Worm (Caenorhabditis elegans): Measurements from ENCODE around the gene F10E9.4.

F10E9.4 gene

DNA sequence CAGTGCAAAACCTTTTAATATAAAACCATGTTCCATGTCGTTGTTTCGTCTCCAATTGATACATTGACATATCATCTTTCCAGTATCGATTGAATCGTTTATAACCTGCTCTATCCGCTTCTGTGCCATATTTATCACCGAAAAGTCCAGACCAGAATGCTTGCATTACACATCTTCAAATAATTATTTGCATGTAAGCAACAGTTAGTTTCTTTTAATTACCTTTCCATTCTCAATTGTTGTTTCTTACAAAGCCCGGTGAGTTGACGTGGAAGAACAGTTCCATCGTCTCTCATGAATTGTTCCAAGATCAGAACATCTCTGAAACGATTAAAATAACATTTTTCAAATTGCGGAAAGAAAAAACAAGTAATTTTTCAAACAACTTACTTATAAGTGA lies 22.9 kb downstream of the F10E9.4 start, which contains the start of gene iglr-2:
Gene iglr-2 (minus strand): TSS at position 101 of the 400 bp plus-strand sequence.
- TF ChIP-seq ztf-11 (tag; optimal IDR thresholded peaks at IDR 0.05) (no peak), aha-1 (tag; optimal IDR thresholded peaks at IDR 0.05) (no peak), jun-1 (tag; optimal IDR thresholded peaks at IDR 0.05) (no peak), pqm-1 (tag; optimal IDR thresholded peaks at IDR 0.05) (no peak), grh-1 (GFP tag; IDR thresholded peaks at IDR 0.05) (no peak), nhr-237 (tag; optimal IDR thresholded peaks at IDR 0.05) (no peak), xbp-1 (tag; optimal IDR thresholded peaks at IDR 0.05) (no peak), nhr-12 (tag; optimal IDR thresholded peaks at IDR 0.05) (no peak), nhr-85 (tag) (no peak), ceh-88 (GFP tag; IDR thresholded peaks at IDR 0.05) (no peak), lin-35 (GFP tag; optimal IDR thresholded peaks at IDR 0.05) (no peak), dsc-1 (tag; optimal IDR thresholded peaks at IDR 0.05) (no peak), tlp-1 (tag; optimal IDR thresholded peaks at IDR 0.05) (no peak)

DNA sequence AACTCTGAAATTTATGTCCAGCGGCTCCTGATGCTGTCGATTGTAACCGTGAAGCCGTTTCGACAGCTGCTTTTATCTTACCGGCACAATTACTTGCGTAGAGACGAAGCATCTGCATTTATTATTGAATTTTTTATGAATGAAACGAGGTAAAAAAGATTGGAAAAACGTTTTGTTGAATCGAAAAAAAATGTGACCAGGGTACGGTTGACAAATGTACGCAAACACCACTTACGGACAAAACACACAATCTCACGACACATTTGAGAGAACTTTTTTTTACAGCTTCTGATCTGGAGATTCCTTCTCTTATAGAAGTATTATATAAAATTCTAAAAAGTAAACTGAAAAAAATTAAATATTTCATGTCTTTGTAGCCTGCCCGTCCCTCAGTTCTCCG lies 23.4 kb downstream of the F10E9.4 start, which contains the start of the genes mrps-18A and ZC262.2:
Gene mrps-18A (minus strand): TSS at position 141 of the 400 bp plus-strand sequence.
Gene ZC262.2 (plus strand): TSS at position 284 of the 400 bp plus-strand sequence.
- TF ChIP-seq ceh-88 (GFP tag; IDR thresholded peaks at IDR 0.05) (no peak), nhr-20 (tag; optimal IDR thresholded peaks at IDR 0.05) (no peak), C34B4.2 (tag; optimal IDR thresholded peaks at IDR 0.05) (no peak), vab-15 (tag; optimal IDR thresholded peaks at IDR 0.05) (no peak), nhr-84 (tag; optimal IDR thresholded peaks at IDR 0.05) (no peak), dpl-1 (GFP tag; optimal IDR thresholded peaks at IDR 0.05) (peak; percentile 43 to 65 (median 45)), efl-1 (optimal IDR thresholded peaks at IDR 0.05) (peak; percentile 49 to 65), efl-1 (GFP tag; optimal IDR thresholded peaks at IDR 0.05 in 1 of 2) (peak; percentile 69 to 85), grh-1 (GFP tag; IDR thresholded peaks at IDR 0.05) (no peak), sup-37 (GFP tag; optimal IDR thresholded peaks at IDR 0.05) (no peak), tlp-1 (tag; optimal IDR thresholded peaks at IDR 0.05) (no peak), alr-1 (tag; optimal IDR thresholded peaks at IDR 0.05; ENCODE audit: borderline replicate concordance) (no peak), fkh-4 (tag; optimal IDR thresholded peaks at IDR 0.05; ENCODE audit: borderline replicate concordance) (no peak), pag-3 (tag; optimal IDR thresholded peaks at IDR 0.05; ENCODE audit: borderline replicate concordance, insufficient read depth) (no peak), Y116A8C.19 (tag; optimal IDR thresholded peaks at IDR 0.05; ENCODE audit: borderline replicate concordance) (no peak), egl-13 (tag; optimal IDR thresholded peaks at IDR 0.05) (no peak), ztf-4 (tag; optimal IDR thresholded peaks at IDR 0.05) (no peak), nhr-12 (tag; optimal IDR thresholded peaks at IDR 0.05) (no peak), blmp-1 (tag; optimal IDR thresholded peaks at IDR 0.05) (peak; percentile 14), zag-1 (tag; optimal IDR thresholded peaks at IDR 0.05) (no peak), C16A3.4 (tag; optimal IDR thresholded peaks at IDR 0.05) (no peak), ceh-8 (GFP tag; optimal IDR thresholded peaks at IDR 0.05) (no peak), F16B12.6 (tag; optimal IDR thresholded peaks at IDR 0.05) (peak; percentile 83), sox-4 (tag; optimal IDR thresholded peaks at IDR 0.05) (no peak), lir-3 (tag; optimal IDR thresholded peaks at IDR 0.05; ENCODE audit: poor library complexity) (no peak), irx-1 (tag; optimal IDR thresholded peaks at IDR 0.05) (peak; percentile 22), elt-3 (tag; optimal IDR thresholded peaks at IDR 0.05) (peak in 1 of 6 experiments; percentile 25), nhr-77 (tag; optimal IDR thresholded peaks at IDR 0.05) (no peak), nhr-90 (tag; optimal IDR thresholded peaks at IDR 0.05; ENCODE audit: poor library complexity) (no peak), unc-98 (GFP tag; IDR thresholded peaks at IDR 0.05) (no peak), mep-1 (tag; optimal IDR thresholded peaks at IDR 0.05) (peak; percentile 66), snpc-4 (tag; optimal IDR thresholded peaks at IDR 0.05) (no peak), hpl-2 (GFP tag; optimal IDR thresholded peaks at IDR 0.05) (no peak), fos-1 (tag; optimal IDR thresholded peaks at IDR 0.05) (no peak), aly-2 (tag; optimal IDR thresholded peaks at IDR 0.05) (no peak), nhr-85 (tag) (no peak), dsc-1 (tag; optimal IDR thresholded peaks at IDR 0.05) (no peak), unc-130 (tag; optimal IDR thresholded peaks at IDR 0.05) (peak; percentile 55), nhr-28 (tag; optimal IDR thresholded peaks at IDR 0.05) (no peak), hlh-17 (GFP tag; optimal IDR thresholded peaks at IDR 0.05; ENCODE audit: borderline replicate concordance) (no peak), hlh-4 (tag; optimal IDR thresholded peaks at IDR 0.05) (no peak), ets-5 (GFP tag; IDR thresholded peaks at IDR 0.05) (no peak), ceh-63 (GFP tag; optimal IDR thresholded peaks at IDR 0.05) (no peak), snu-23 (GFP tag; optimal IDR thresholded peaks at IDR 0.05) (peak; percentile 45), nhr-11 (tag; optimal IDR thresholded peaks at IDR 0.05) (no peak)
